In the genomic region with DNA sequence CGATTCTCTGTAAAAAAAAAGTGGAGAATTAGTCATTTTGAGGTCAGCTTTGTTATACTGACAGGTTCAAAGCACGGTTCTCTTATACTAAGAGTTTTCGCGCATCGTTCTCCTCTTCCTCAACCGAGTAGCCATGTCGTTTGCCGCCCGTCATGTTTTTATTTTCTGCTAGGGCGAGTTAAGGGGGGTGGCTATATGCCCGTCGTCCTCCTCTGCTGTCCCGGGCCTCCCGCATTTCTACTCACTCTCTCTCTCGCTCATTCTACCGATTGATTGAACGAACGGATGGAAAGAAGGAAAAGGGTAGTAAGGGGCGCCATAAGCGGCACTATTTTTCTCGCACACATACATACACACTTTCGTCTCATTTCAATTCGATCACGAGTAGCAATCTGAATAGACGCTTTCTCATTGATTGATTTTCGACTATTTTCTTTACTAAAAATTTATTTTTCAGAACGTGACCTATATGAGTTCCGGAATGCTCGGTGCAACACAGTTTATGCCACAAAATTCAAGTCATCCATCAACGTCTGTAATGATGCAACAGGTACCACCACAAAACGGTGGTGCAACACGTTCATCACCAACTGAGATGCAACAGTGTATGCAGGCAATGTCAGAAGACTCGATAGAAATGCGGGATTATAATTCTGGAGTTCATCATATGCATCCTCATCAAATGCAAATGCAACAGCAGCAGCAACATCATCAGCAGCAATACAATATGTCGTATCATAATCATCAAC, we compare ENCODE assay signal across 7 worm cellular contexts.
TF ChIP-seq lines count a peak whose summit lies in the region.

No protein-coding gene starts in this region.

TF ChIP-seq in whole organism, L1 larva, 84 proteins besides CTCF, POLR2A, EP300 and RAD21:
- TF ChIP-seq dpl-1 (GFP tag; optimal IDR thresholded peaks at IDR 0.05; lab: Kevin White, UChicago) (no peak), blmp-1 (tag; optimal IDR thresholded peaks at IDR 0.05; lab: Kevin White, UChicago) (peak; percentile 41)
TF ChIP-seq in whole organism, L1 larva: peak in this region for 1.

TF ChIP-seq in whole organism, L2 larva, 48 proteins besides CTCF, POLR2A, EP300 and RAD21:
- TF ChIP-seq sem-4 (tag; optimal IDR thresholded peaks at IDR 0.05; lab: Kevin White, UChicago) (no peak), C34F6.9 (tag; optimal IDR thresholded peaks at IDR 0.05; lab: Kevin White, UChicago) (peak; percentile 4)

TF ChIP-seq in whole organism, L3 larva, 47 proteins besides CTCF, POLR2A, EP300 and RAD21:
- TF ChIP-seq nhr-25 (tag; optimal IDR thresholded peaks at IDR 0.05; lab: Kevin White, UChicago) (no peak), lin-39 (tag; optimal IDR thresholded peaks at IDR 0.05; lab: Kevin White, UChicago) (peak; percentile 41), elt-3 (tag; optimal IDR thresholded peaks at IDR 0.05; lab: Kevin White, UChicago) (no peak), egl-5 (tag; optimal IDR thresholded peaks at IDR 0.05; lab: Kevin White, UChicago) (peak; percentile 18), fos-1 (tag; optimal IDR thresholded peaks at IDR 0.05; lab: Kevin White, UChicago) (no peak), lin-15B (tag; optimal IDR thresholded peaks at IDR 0.05; lab: Kevin White, UChicago) (no peak), ama-1 (optimal IDR thresholded peaks at IDR 0.05; lab: Kevin White, UChicago) (no peak), eor-1 (tag; optimal IDR thresholded peaks at IDR 0.05; lab: Kevin White, UChicago) (no peak), ceh-82 (tag; optimal IDR thresholded peaks at IDR 0.05; lab: Kevin White, UChicago) (no peak), hmg-11 (tag; optimal IDR thresholded peaks at IDR 0.05; lab: Kevin White, UChicago) (no peak)

TF ChIP-seq in whole organism, L4 larva, 104 proteins besides CTCF, POLR2A, EP300 and RAD21:
- TF ChIP-seq hlh-30 (tag; optimal IDR thresholded peaks at IDR 0.05; lab: Kevin White, UChicago; ENCODE audit: insufficient read depth), result no peak
- peak; percentile 75 for TF ChIP-seq aha-1 (tag; lab: Kevin White, UChicago)
- no peak for TF ChIP-seq daf-8 (GFP tag; IDR thresholded peaks at IDR 0.05; lab: Robert Waterston, UW)
- TF ChIP-seq unc-62 (GFP tag; optimal IDR thresholded peaks at IDR 0.05 in 1 of 2; lab: Kevin White, UChicago), result peak in 1 of 2 experiments; percentile 75
- no peak for TF ChIP-seq unc-62 (tag; optimal IDR thresholded peaks at IDR 0.05; lab: Kevin White, UChicago)

TF ChIP-seq in whole organism, early embryonic, 17 proteins besides CTCF, POLR2A, EP300 and RAD21:
- TF ChIP-seq hnd-1 (tag; optimal IDR thresholded peaks at IDR 0.05; lab: Kevin White, UChicago) (no peak), hmg-4 (GFP tag; optimal IDR thresholded peaks at IDR 0.05; lab: Kevin White, UChicago) (peak; percentile 60), flt-1 (GFP tag; IDR thresholded peaks at IDR 0.05; lab: Robert Waterston, UW) (no peak), tbx-11 (GFP tag; IDR thresholded peaks at IDR 0.05; lab: Robert Waterston, UW) (no peak), ceh-36 (tag; optimal IDR thresholded peaks at IDR 0.05; lab: Kevin White, UChicago) (no peak), tbx-37 (GFP tag; conservative IDR thresholded peaks at IDR 0.05; lab: Robert Waterston, UW) (0 out of 2 replicates have a peak, but pooled peaks have one; percentile 25), F13C5.2 (tag; optimal IDR thresholded peaks at IDR 0.05; lab: Kevin White, UChicago) (peak; percentile 20), pes-1 (GFP tag; IDR thresholded peaks at IDR 0.05; lab: Robert Waterston, UW) (0 out of 2 replicates have a peak, but pooled peaks have one; percentile 39), hmbx-1 (tag; optimal IDR thresholded peaks at IDR 0.05; lab: Kevin White, UChicago) (no peak), B0310.2 (tag; optimal IDR thresholded peaks at IDR 0.05; lab: Kevin White, UChicago) (no peak), ets-7 (tag; optimal IDR thresholded peaks at IDR 0.05; lab: Kevin White, UChicago) (no peak)

TF ChIP-seq in whole organism, late embryonic, 69 proteins besides CTCF, POLR2A, EP300 and RAD21:
- peak; percentile 13 for TF ChIP-seq C08G9.2 (tag; optimal IDR thresholded peaks at IDR 0.05; lab: Kevin White, UChicago)
- TF ChIP-seq lim-6 (tag; optimal IDR thresholded peaks at IDR 0.05; lab: Kevin White, UChicago), result no peak
- no peak for TF ChIP-seq rnt-1 (tag; optimal IDR thresholded peaks at IDR 0.05; lab: Kevin White, UChicago)
- peak; percentile 15 for TF ChIP-seq nfya-1 (tag; optimal IDR thresholded peaks at IDR 0.05; lab: Kevin White, UChicago)
- no peak for TF ChIP-seq ceh-19 (GFP tag; optimal IDR thresholded peaks at IDR 0.05; lab: Kevin White, UChicago)
- no peak for TF ChIP-seq ahr-1 (tag; optimal IDR thresholded peaks at IDR 0.05; lab: Kevin White, UChicago)
- TF ChIP-seq pqm-1 (tag; optimal IDR thresholded peaks at IDR 0.05; lab: Kevin White, UChicago), result no peak
- TF ChIP-seq sdc-2 (tag; optimal IDR thresholded peaks at IDR 0.05; lab: Kevin White, UChicago), result peak; percentile 8
- peak; percentile 4 for TF ChIP-seq fkh-6 (tag; optimal IDR thresholded peaks at IDR 0.05; lab: Kevin White, UChicago)
- no peak for TF ChIP-seq lin-11 (tag; optimal IDR thresholded peaks at IDR 0.05; lab: Kevin White, UChicago)
- peak; percentile 37 for TF ChIP-seq nhr-232 (tag; optimal IDR thresholded peaks at IDR 0.05; lab: Kevin White, UChicago)
- no peak for TF ChIP-seq ceh-31 (tag; optimal IDR thresholded peaks at IDR 0.05; lab: Kevin White, UChicago)
- TF ChIP-seq ref-2 (tag; optimal IDR thresholded peaks at IDR 0.05; lab: Kevin White, UChicago), result no peak

TF ChIP-seq in whole organism, mixed stage, embryonic, 35 proteins besides CTCF, POLR2A, EP300 and RAD21:
- TF ChIP-seq sptf-1 (tag; optimal IDR thresholded peaks at IDR 0.05; lab: Kevin White, UChicago) (no peak), blmp-1 (tag; optimal IDR thresholded peaks at IDR 0.05; lab: Kevin White, UChicago) (no peak), unc-120 (tag; optimal IDR thresholded peaks at IDR 0.05; lab: Kevin White, UChicago; ENCODE audit: poor library complexity, severe bottlenecking) (peak; percentile 32), lin-13 (tag; optimal IDR thresholded peaks at IDR 0.05; lab: Kevin White, UChicago) (no peak), lin-32 (GFP tag; optimal IDR thresholded peaks at IDR 0.05; lab: Kevin White, UChicago) (no peak), ceh-39 (tag; optimal IDR thresholded peaks at IDR 0.05; lab: Kevin White, UChicago) (no peak), nhr-28 (tag; optimal IDR thresholded peaks at IDR 0.05; lab: Kevin White, UChicago) (no peak), ham-2 (GFP tag; optimal IDR thresholded peaks at IDR 0.05; lab: Kevin White, UChicago) (peak; percentile 56), zip-8 (tag; optimal IDR thresholded peaks at IDR 0.05; lab: Kevin White, UChicago) (peak; percentile 40), ceh-43 (GFP tag; optimal IDR thresholded peaks at IDR 0.05; lab: Kevin White, UChicago) (no peak), nhr-2 (tag; optimal IDR thresholded peaks at IDR 0.05; lab: Kevin White, UChicago) (peak; percentile 61)

Comparison
In these comparisons a context has a peak if more than half of its experiments do, and no peak if none do; other contexts are left out.
1. Of the 29 proteins assayed by ChIP-seq in both whole organism, L4 larva and whole organism, L1 larva: peak only in whole organism, L4 larva: aha-1; only in whole organism, L1 larva: none; in both: none; in neither: 27; mixed calls (peak in some experiments, not most) for 1.